Fruit fly (Drosophila melanogaster) whole organism: ENCODE data around the gene CG3437.

Experiments used
- CG8478 ChIP-seq: fragments of >200 bp; optimal IDR thresholded peaks from 2 replicates; lab custom pipeline; 2018; ENCODE audit warnings: inconsistent platforms
- Dll ChIP-seq: fragments of >200 bp; optimal IDR thresholded peaks from 2 replicates; lab custom pipeline; 2017
- EcR ChIP-seq, 2 experiments: fragments of >200 bp; optimal IDR thresholded peaks; 2 replicates each; lab custom pipeline; 2017; ENCODE audit warnings: missing biosample characterization in 2 of 2, missing genetic modification characterization in 2 of 2, missing genetic modification reagents in 2 of 2
- pan ChIP-seq: fragments of >200 bp; optimal IDR thresholded peaks from 2 replicates; lab custom pipeline; 2017
- psq ChIP-seq: fragments of >200 bp; optimal IDR thresholded peaks from 2 replicates; lab custom pipeline; 2017
- usp ChIP-seq: fragments of >200 bp; optimal IDR thresholded peaks from 2 replicates; lab custom pipeline; 2017; ENCODE audit warnings: missing biosample characterization, missing genetic modification characterization, mixed read lengths

The CG3437 gene

dm6 chr3L:9426656-9427294 lies 30.7 kb downstream of the CG3437 start, which contains the start of the genes Atat and Shc:
Gene Atat, minus strand, starts transcription at chr3L:9426758.
Gene Shc, plus strand, starts transcription at chr3L:9427010.
- no peak for TF ChIP-seq pan (lab: Kevin White, UChicago)
- TF ChIP-seq usp (GFP tag; lab: Kevin White, UChicago) = no peak
- TF ChIP-seq psq (lab: Kevin White, UChicago) = no peak
- no peak for TF ChIP-seq CG8478
- no peak for TF ChIP-seq EcR (GFP tag; optimal IDR thresholded peaks at IDR 0.05; lab: Kevin White, UChicago)
- no peak for TF ChIP-seq Dll (lab: Kevin White, UChicago)

DNA sequence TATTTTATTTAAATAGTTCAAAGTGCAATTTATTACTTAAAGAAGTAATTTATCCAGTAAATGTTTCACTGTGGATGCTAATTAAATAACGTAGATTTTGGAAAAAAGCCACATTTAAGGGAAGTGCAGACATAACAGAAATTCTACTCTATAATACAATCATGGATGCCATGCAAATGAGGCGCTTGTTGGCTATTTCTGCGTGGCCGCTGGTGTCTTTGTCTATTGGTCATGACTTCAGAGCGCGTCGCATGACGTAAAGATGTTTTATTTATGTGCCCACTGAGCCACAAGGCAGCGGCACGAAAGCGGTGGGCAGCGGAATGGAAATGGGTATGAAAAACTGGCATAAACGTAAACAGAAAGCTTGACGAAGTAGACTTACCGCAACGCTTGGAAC lies 31.6 kb downstream of the CG3437 start:
- TF ChIP-seq Dll (lab: Kevin White, UChicago) = no peak
- no peak for TF ChIP-seq CG8478
- no peak for TF ChIP-seq usp (GFP tag; lab: Kevin White, UChicago)
- TF ChIP-seq pan (lab: Kevin White, UChicago) = no peak
- TF ChIP-seq EcR (GFP tag; optimal IDR thresholded peaks at IDR 0.05; lab: Kevin White, UChicago) = no peak
- no peak for TF ChIP-seq psq (lab: Kevin White, UChicago)

DNA sequence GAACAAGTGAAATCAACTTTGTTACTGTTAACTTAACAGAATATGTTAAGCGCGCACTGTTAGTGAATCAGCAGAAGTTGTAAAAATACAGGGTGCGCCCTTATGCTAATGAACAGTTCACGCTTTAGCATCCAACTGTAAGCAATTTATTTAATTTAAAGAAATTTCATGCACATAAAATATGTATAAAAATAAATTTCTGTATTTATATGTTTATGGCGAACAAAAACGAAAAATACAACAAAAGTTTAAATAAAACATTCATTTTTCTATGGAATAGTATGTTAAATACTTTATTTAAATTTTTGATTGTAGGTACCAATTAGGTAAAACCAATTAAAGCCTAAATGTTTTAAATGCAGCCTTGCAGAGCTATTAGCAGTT lies 32.9 kb downstream of the CG3437 start:
- no peak for TF ChIP-seq Dll (lab: Kevin White, UChicago)
- no peak for TF ChIP-seq psq (lab: Kevin White, UChicago)
- no peak for TF ChIP-seq CG8478
- TF ChIP-seq EcR (GFP tag; optimal IDR thresholded peaks at IDR 0.05; lab: Kevin White, UChicago) = no peak
- TF ChIP-seq pan (lab: Kevin White, UChicago) = no peak
- TF ChIP-seq usp (GFP tag; lab: Kevin White, UChicago) = no peak

DNA sequence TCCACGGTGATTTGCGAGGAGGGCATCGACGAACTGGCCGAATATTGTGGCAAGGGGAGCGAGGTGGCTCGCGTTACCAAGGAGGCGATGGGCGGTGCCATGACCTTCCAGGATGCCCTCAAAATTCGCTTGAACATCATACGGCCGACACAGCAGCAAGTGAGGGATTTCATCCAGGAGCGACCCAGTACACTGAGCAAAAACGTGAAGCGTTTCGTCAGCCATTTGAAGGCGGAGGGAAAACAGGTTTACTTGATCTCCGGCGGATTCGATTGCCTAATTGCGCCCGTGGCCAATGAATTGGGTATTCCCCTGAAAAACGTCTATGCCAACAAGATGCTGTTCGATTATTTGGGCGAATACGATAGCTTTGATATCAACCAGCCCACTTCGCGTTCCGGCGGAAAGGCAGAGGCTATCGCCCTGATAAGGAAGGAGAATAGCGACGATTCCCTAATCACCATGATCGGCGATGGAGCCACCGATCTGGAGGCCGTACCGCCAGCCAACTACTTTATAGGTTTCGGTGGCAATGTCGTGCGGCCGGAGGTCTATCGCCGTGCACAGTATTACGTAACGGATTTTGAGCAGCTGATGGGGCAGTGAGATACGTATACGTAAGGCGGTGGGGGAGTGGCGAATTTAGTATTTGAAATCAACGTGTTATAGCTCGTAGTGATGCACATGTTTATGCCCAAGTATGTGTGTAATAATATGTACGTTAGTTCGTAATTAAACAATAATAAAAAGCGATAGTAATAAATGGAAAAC lies 33.5 kb downstream of the CG3437 start:
- TF ChIP-seq Dll (lab: Kevin White, UChicago) = no peak
- no peak for TF ChIP-seq EcR (GFP tag; optimal IDR thresholded peaks at IDR 0.05; lab: Kevin White, UChicago)
- no peak for TF ChIP-seq CG8478
- no peak for TF ChIP-seq usp (GFP tag; lab: Kevin White, UChicago)
- no peak for TF ChIP-seq pan (lab: Kevin White, UChicago)
- no peak for TF ChIP-seq psq (lab: Kevin White, UChicago)

dm6 chr3L:9422636-9423419 lies 34.6 kb downstream of the CG3437 start, which contains the start of gene aay:
Gene aay, plus strand, starts transcription at chr3L:9423253.
- TF ChIP-seq Dll (lab: Kevin White, UChicago) (no peak), pan (lab: Kevin White, UChicago) (no peak), CG8478 (no peak), psq (lab: Kevin White, UChicago) (no peak), EcR (GFP tag; optimal IDR thresholded peaks at IDR 0.05; lab: Kevin White, UChicago) (no peak), usp (GFP tag; lab: Kevin White, UChicago) (no peak)

DNA sequence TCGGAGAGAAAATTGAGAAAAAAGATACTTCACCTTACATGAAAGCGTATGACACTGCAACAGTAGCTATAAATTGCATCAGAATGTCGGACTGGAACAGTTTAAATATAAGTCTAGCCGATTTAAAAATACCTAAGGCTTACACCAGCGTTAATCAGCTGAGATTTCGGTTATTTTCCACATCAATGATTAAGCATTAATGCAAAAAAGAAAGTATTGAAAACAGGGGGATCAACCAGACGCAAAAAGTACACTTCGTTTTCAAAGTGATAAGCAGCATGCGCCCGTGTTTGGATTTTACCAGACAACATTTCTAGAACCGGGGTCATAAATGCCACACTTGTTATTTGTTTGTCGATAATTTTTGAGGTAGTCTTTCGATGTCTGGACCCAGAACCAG lies 35.3 kb downstream of the CG3437 start:
- TF ChIP-seq Dll (lab: Kevin White, UChicago) (no peak), EcR (GFP tag; optimal IDR thresholded peaks at IDR 0.05; lab: Kevin White, UChicago) (no peak), psq (lab: Kevin White, UChicago) (no peak), CG8478 (no peak), usp (GFP tag; lab: Kevin White, UChicago) (no peak), pan (lab: Kevin White, UChicago) (no peak)

DNA sequence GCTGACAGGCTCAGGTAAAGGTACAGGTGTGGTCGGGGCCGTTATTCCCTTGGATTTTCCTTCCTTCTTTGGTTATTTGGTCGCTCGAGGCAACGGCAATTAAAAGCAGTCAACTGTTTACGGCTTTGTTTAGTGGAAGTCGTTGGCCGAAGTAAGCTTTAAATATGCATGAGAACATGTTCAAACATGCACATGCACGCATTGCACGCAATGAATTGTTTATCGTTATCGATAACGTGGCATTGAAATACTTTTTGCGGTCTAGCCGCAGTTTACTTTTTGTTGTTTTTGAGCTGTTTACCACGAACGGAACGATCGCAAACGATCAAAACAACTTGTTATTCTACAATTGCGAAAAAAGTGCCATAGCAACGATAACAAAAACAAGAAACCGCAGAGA lies 35.8 kb downstream of the CG3437 start:
- TF ChIP-seq Dll (lab: Kevin White, UChicago) (no peak), pan (lab: Kevin White, UChicago) (no peak), CG8478 (no peak), psq (lab: Kevin White, UChicago) (no peak), EcR (GFP tag; optimal IDR thresholded peaks at IDR 0.05; lab: Kevin White, UChicago) (no peak), usp (GFP tag; lab: Kevin White, UChicago) (no peak)

- TF ChIP-seq EcR (GFP tag; optimal IDR thresholded peaks at IDR 0.05; lab: Kevin White, UChicago) (no peak), pan (lab: Kevin White, UChicago) (no peak), CG8478 (no peak), usp (GFP tag; lab: Kevin White, UChicago) (no peak), psq (lab: Kevin White, UChicago) (no peak), Dll (lab: Kevin White, UChicago) (no peak)
Measured at dm6 chr3L:9420819-9421130, 36.7 kb downstream of the CG3437 start.

DNA sequence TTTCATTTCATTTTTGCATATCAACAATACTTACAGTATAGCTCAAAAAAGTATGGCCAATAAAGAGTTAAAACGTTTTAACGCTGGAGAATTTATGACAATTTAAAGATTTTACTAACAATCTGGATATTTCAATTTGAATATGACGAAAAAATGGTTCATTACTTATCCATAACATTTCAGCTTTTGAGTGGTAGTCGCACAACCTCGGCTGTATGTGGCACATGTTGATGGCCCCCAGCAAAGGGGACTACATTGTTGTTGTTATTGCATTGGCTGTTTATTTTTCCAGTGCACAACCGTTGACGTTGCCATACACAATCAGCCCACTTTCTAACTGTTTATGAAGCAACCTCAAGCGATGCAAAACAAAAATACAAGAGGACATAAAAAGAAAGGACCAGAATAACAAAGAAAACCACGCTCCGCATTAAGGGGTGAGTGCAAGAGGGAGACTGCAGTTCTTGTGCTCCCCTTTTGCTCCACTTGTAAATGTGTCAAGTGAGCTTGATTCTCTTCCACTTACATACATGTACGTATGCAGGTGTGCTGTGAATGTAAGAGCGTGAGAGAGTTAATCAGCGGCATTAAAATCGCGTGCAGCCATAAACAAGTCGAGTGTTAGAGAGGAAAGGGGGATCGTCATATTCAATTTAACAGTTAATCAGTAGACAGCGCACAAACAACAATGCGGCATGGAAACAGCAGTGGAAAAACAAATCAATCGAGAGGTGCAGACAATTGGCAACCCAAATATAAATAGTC lies 37.2 kb downstream of the CG3437 start:
- no peak for TF ChIP-seq pan (lab: Kevin White, UChicago)
- TF ChIP-seq CG8478 = no peak
- TF ChIP-seq Dll (lab: Kevin White, UChicago) = no peak
- TF ChIP-seq usp (GFP tag; lab: Kevin White, UChicago) = no peak
- no peak for TF ChIP-seq psq (lab: Kevin White, UChicago)
- no peak for TF ChIP-seq EcR (GFP tag; optimal IDR thresholded peaks at IDR 0.05; lab: Kevin White, UChicago)

dm6 chr3L:9419328-9419727 lies 38.1 kb downstream of the CG3437 start:
- TF ChIP-seq CG8478 = no peak
- no peak for TF ChIP-seq psq (lab: Kevin White, UChicago)
- TF ChIP-seq EcR (GFP tag; optimal IDR thresholded peaks at IDR 0.05; lab: Kevin White, UChicago) = no peak
